Fruit fly (Drosophila melanogaster): ENCODE measurements around the gene subdued.

The subdued gene

dm6 chr3R:19584818-19585217 is 57.7 kb downstream of the subdued start (continued):
- peak; percentile 77 to 81 for TF ChIP-seq chif (GFP tag; optimal IDR thresholded peaks at IDR 0.05)
- TF ChIP-seq amos (GFP tag; IDR thresholded peaks at IDR 0.05; ENCODE audit: partially characterized antibody) = no peak
- TF ChIP-seq CG12769 (tag; optimal IDR thresholded peaks at IDR 0.05) = no peak
- peak; percentile 91 for TF ChIP-seq Xrp1 (GFP tag; IDR thresholded peaks at IDR 0.05)
- 0 out of 2 replicates have a peak, but pooled peaks have one; percentile 21 for TF ChIP-seq CG4730 (GFP tag; IDR thresholded peaks at IDR 0.05)
- peak; percentile 81 for TF ChIP-seq CG18599 (GFP tag; optimal IDR thresholded peaks at IDR 0.05)
- TF ChIP-seq CG32532 (GFP tag; IDR thresholded peaks at IDR 0.05) = no peak
- TF ChIP-seq CkIIα-i1 (GFP tag; IDR thresholded peaks at IDR 0.05) = no peak
- TF ChIP-seq H2.0 (GFP tag; IDR thresholded peaks at IDR 0.05) = peak; percentile 32; the same call in 1 of the 2 replicates
- peak; percentile 97 for TF ChIP-seq ac (GFP tag; optimal IDR thresholded peaks at IDR 0.05)
- peak; percentile 62 for TF ChIP-seq maf-S (GFP tag; optimal IDR thresholded peaks at IDR 0.05)
- no peak for TF ChIP-seq h (optimal IDR thresholded peaks at IDR 0.05)
- TF ChIP-seq CG11696 (GFP tag; IDR thresholded peaks at IDR 0.05) = peak; percentile 37; the same call in 1 of the 2 replicates
- TF ChIP-seq kah (GFP tag; optimal IDR thresholded peaks at IDR 0.05) = peak; percentile 73
- peak; percentile 88 for TF ChIP-seq CG8089 (GFP tag; optimal IDR thresholded peaks at IDR 0.05)
- TF ChIP-seq her (GFP tag; optimal IDR thresholded peaks at IDR 0.05) = peak; percentile 59
- no peak for TF ChIP-seq Ravus (GFP tag; IDR thresholded peaks at IDR 0.05)
- no peak for TF ChIP-seq usp (GFP tag; optimal IDR thresholded peaks at IDR 0.05)
- TF ChIP-seq tin (GFP tag; optimal IDR thresholded peaks at IDR 0.05) = peak; percentile 43
- peak; percentile 96 for TF ChIP-seq CG15696 (tag; optimal IDR thresholded peaks at IDR 0.05)
- TF ChIP-seq CG3065 (GFP tag; optimal IDR thresholded peaks at IDR 0.05) = peak; percentile 81
- peak; percentile 56 for TF ChIP-seq CG10147 (GFP tag; optimal IDR thresholded peaks at IDR 0.05)
- TF ChIP-seq CG11456 (GFP tag; IDR thresholded peaks at IDR 0.05) = peak; percentile 65; the same call in 2 of the 3 replicates
- peak; percentile 55 for TF ChIP-seq Fer2 (tag; optimal IDR thresholded peaks at IDR 0.05)
- TF ChIP-seq BtbVII (GFP tag; optimal IDR thresholded peaks at IDR 0.05) = peak; percentile 90
- TF ChIP-seq Myb (GFP tag; optimal IDR thresholded peaks at IDR 0.05) = peak; percentile 25
- TF ChIP-seq C15 (GFP tag; IDR thresholded peaks at IDR 0.05) = no peak
- peak; percentile 83 for TF ChIP-seq CG10543 (GFP tag; optimal IDR thresholded peaks at IDR 0.05)
- 0 out of 2 replicates have a peak, but pooled peaks have one; percentile 16 for TF ChIP-seq CG3847 (GFP tag; IDR thresholded peaks at IDR 0.05)
- TF ChIP-seq Bteb2 (GFP tag; optimal IDR thresholded peaks at IDR 0.05) = peak; percentile 47
- TF ChIP-seq Sox102F (GFP tag; optimal IDR thresholded peaks at IDR 0.05) = peak; percentile 74
- TF ChIP-seq row (GFP tag; IDR thresholded peaks at IDR 0.05) = no peak
- TF ChIP-seq Doc2 (GFP tag; IDR thresholded peaks at IDR 0.05) = 0 out of 2 replicates have a peak, but pooled peaks have one; percentile 42
- TF ChIP-seq ham (GFP tag; IDR thresholded peaks at IDR 0.05) = no peak
- TF ChIP-seq B-H2 (GFP tag; optimal IDR thresholded peaks at IDR 0.05) = no peak
- no peak for TF ChIP-seq dan (GFP tag; IDR thresholded peaks at IDR 0.05)
- TF ChIP-seq CG2678 (tag; optimal IDR thresholded peaks at IDR 0.05) = peak; percentile 85
- peak; percentile 92 for TF ChIP-seq Sox100B (GFP tag; optimal IDR thresholded peaks at IDR 0.05)
- peak; percentile 70 for TF ChIP-seq CG10959 (GFP tag; IDR thresholded peaks at IDR 0.05)
- peak; percentile 55 for TF ChIP-seq cwo (GFP tag; optimal IDR thresholded peaks at IDR 0.05)
- peak; percentile 18 for TF ChIP-seq ind (GFP tag; optimal IDR thresholded peaks at IDR 0.05)
- no peak for TF ChIP-seq cad (GFP tag; optimal IDR thresholded peaks at IDR 0.05)
- peak; percentile 68 for TF ChIP-seq CG4820 (GFP tag; optimal IDR thresholded peaks at IDR 0.05)
- peak; percentile 45 for TF ChIP-seq CG5245 (GFP tag; optimal IDR thresholded peaks at IDR 0.05)
- peak; percentile 86 for TF ChIP-seq CG2712 (tag; optimal IDR thresholded peaks at IDR 0.05)
- peak; percentile 30 for TF ChIP-seq CG13624 (GFP tag; optimal IDR thresholded peaks at IDR 0.05)
- 0 out of 3 replicates have a peak, but pooled peaks have one; percentile 16 for TF ChIP-seq Mrtf (GFP tag; IDR thresholded peaks at IDR 0.05)
- no peak for TF ChIP-seq sd (tag; optimal IDR thresholded peaks at IDR 0.05)
- TF ChIP-seq BEAF-32 (GFP tag; optimal IDR thresholded peaks at IDR 0.05) = no peak
- TF ChIP-seq schlank (tag; optimal IDR thresholded peaks at IDR 0.05) = peak; percentile 44
- peak; percentile 89 for TF ChIP-seq salm (tag; optimal IDR thresholded peaks at IDR 0.05)
- TF ChIP-seq fu2 (GFP tag; optimal IDR thresholded peaks at IDR 0.05) = peak; percentile 24

Measured in whole organism, embryonic.